Worm (Caenorhabditis elegans) whole organism, late embryonic: ENCODE results near the gene twk-44.

Experiments
- C08G9.2 ChIP-seq: sonication (generic microtip); optimal IDR thresholded peaks from 2 replicates; lab custom pipeline; 2016; ENCODE audit warnings: mild to moderate bottlenecking, missing genetic modification characterization, moderate library complexity, missing compliant biosample characterization
- F13H6.1 ChIP-seq: sonication (generic microtip); optimal IDR thresholded peaks from 2 replicates; lab custom pipeline; 2016; ENCODE audit warnings: missing genetic modification characterization, missing compliant biosample characterization
- K09A11.1 ChIP-seq: sonication (generic microtip); optimal IDR thresholded peaks from 2 replicates; lab custom pipeline; 2017; ENCODE audit warnings: antibody characterized with exemption, mild to moderate bottlenecking, missing genetic modification characterization, missing compliant biosample characterization; ENCODE audit not compliant: insufficient read depth
- ama-1 ChIP-seq: fragments of 150-350 bp; optimal IDR thresholded peaks from 2 replicates; lab custom pipeline; 2014
- ceh-19 ChIP-seq: fragments of 200-800 bp; sonication (Bioruptor generic); optimal IDR thresholded peaks from 2 replicates; lab custom pipeline; 2018; ENCODE audit warnings: mild to moderate bottlenecking, missing genetic modification characterization, missing compliant biosample characterization
- ceh-30 ChIP-seq: fragments of 150-350 bp; optimal IDR thresholded peaks from 2 replicates; lab custom pipeline; 2014; ENCODE audit warnings: missing biosample characterization, missing genetic modification characterization
- ceh-31 ChIP-seq: sonication (generic microtip); optimal IDR thresholded peaks from 2 replicates; lab custom pipeline; 2016; ENCODE audit warnings: missing genetic modification characterization, missing compliant biosample characterization
- ceh-34 ChIP-seq: sonication (generic microtip); optimal IDR thresholded peaks from 2 replicates; lab custom pipeline; 2016; ENCODE audit warnings: mild to moderate bottlenecking, missing genetic modification characterization, missing compliant biosample characterization
- ceh-48 ChIP-seq: sonication (generic microtip); optimal IDR thresholded peaks from 2 replicates; lab custom pipeline; 2016; ENCODE audit warnings: missing genetic modification characterization, inconsistent platforms, missing compliant biosample characterization
- ceh-6 ChIP-seq: fragments of 200-800 bp; sonication (Bioruptor generic); optimal IDR thresholded peaks from 2 replicates; lab custom pipeline; 2018; ENCODE audit warnings: mild to moderate bottlenecking, missing genetic modification characterization, missing compliant biosample characterization
- che-1 ChIP-seq: sonication (generic microtip); optimal IDR thresholded peaks from 2 replicates; lab custom pipeline; 2016; ENCODE audit warnings: mild to moderate bottlenecking, missing genetic modification characterization, missing compliant biosample characterization
- dve-1 ChIP-seq: sonication (generic microtip); optimal IDR thresholded peaks from 2 replicates; lab custom pipeline; 2017; ENCODE audit warnings: antibody characterized with exemption, mild to moderate bottlenecking, missing genetic modification characterization, missing compliant biosample characterization
- elt-2 ChIP-seq: sonication (generic microtip); optimal IDR thresholded peaks from 2 replicates; lab custom pipeline; 2016; ENCODE audit warnings: missing genetic modification reagents, missing genetic modification characterization, missing compliant biosample characterization
- elt-4 ChIP-seq: sonication (generic microtip); optimal IDR thresholded peaks from 2 replicates; lab custom pipeline; 2016; ENCODE audit warnings: missing genetic modification characterization, missing compliant biosample characterization
- eyg-1 ChIP-seq: sonication (generic microtip); optimal IDR thresholded peaks from 2 replicates; lab custom pipeline; 2016; ENCODE audit warnings: missing genotype, missing genetic modification characterization, missing compliant biosample characterization
- gmeb-2 ChIP-seq: sonication (generic microtip); optimal IDR thresholded peaks from 2 replicates; lab custom pipeline; 2016; ENCODE audit warnings: missing genetic modification characterization, inconsistent platforms, missing compliant biosample characterization
- hlh-13 ChIP-seq: fragments of 200-800 bp; sonication (Bioruptor generic); optimal IDR thresholded peaks from 2 replicates; lab custom pipeline; 2018; ENCODE audit warnings: mild to moderate bottlenecking, missing genetic modification characterization, missing compliant biosample characterization
- hlh-15 ChIP-seq: sonication (generic microtip); optimal IDR thresholded peaks from 2 replicates; lab custom pipeline; 2016; ENCODE audit warnings: missing genetic modification characterization, missing compliant biosample characterization
- hlh-30 ChIP-seq: sonication (generic microtip); optimal IDR thresholded peaks from 2 replicates; lab custom pipeline; 2017; ENCODE audit warnings: antibody characterized with exemption, missing genetic modification characterization, missing compliant biosample characterization; ENCODE audit not compliant: insufficient read depth
- lim-6 ChIP-seq: sonication (generic microtip); optimal IDR thresholded peaks from 2 replicates; lab custom pipeline; 2016; ENCODE audit warnings: missing genetic modification characterization, missing compliant biosample characterization
- madf-2 ChIP-seq: sonication (generic microtip); optimal IDR thresholded peaks from 2 replicates; lab custom pipeline; 2017; ENCODE audit warnings: missing genetic modification characterization, missing compliant biosample characterization
- mec-3 ChIP-seq: sonication (generic microtip); optimal IDR thresholded peaks from 2 replicates; lab custom pipeline; 2016; ENCODE audit warnings: borderline replicate concordance, missing genetic modification characterization, missing compliant biosample characterization
- nfya-1 ChIP-seq: sonication (generic microtip); optimal IDR thresholded peaks from 2 replicates; lab custom pipeline; 2017; ENCODE audit warnings: missing genetic modification characterization, mild to moderate bottlenecking, missing compliant biosample characterization, antibody characterized with exemption, moderate library complexity
- nhr-232 ChIP-seq: sonication (generic microtip); optimal IDR thresholded peaks from 2 replicates; lab custom pipeline; 2016; ENCODE audit warnings: missing genetic modification characterization, missing compliant biosample characterization
- npax-4 ChIP-seq: sonication (generic microtip); optimal IDR thresholded peaks from 2 replicates; lab custom pipeline; 2016; ENCODE audit warnings: missing genetic modification characterization, missing compliant biosample characterization
- pha-4 ChIP-seq: fragments of 150-350 bp; optimal IDR thresholded peaks from 2 replicates; lab custom pipeline; 2018; ENCODE audit warnings: missing biosample characterization, missing genetic modification reagents, missing genetic modification characterization
- rnt-1 ChIP-seq: sonication (generic microtip); optimal IDR thresholded peaks from 2 replicates; lab custom pipeline; 2016; ENCODE audit warnings: missing genetic modification characterization, missing compliant biosample characterization
- sdc-2 ChIP-seq: sonication (generic microtip); optimal IDR thresholded peaks from 2 replicates; lab custom pipeline; 2016; ENCODE audit warnings: missing genotype, missing genetic modification characterization, missing compliant biosample characterization
- sox-4 ChIP-seq: sonication (generic microtip); optimal IDR thresholded peaks from 2 replicates; lab custom pipeline; 2017; ENCODE audit warnings: mild to moderate bottlenecking, missing genetic modification characterization, inconsistent platforms, missing compliant biosample characterization
- tbx-2 ChIP-seq: sonication (generic microtip); optimal IDR thresholded peaks from 2 replicates; lab custom pipeline; 2016; ENCODE audit warnings: missing genetic modification characterization, missing compliant biosample characterization
- unc-3 ChIP-seq, 2 experiments: fragments of 200-800 bp in 1 of 2; sonication (Bioruptor generic) in 1 of 2; sonication (generic microtip) in 1 of 2; conservative IDR thresholded peaks in 1 of 2; optimal IDR thresholded peaks in 1 of 2; 2 replicates each; pipeline versions ENCODE4 v1.3.6 to Lab custom; 2016 to 2022; ENCODE audit warnings: missing compliant biosample characterization in 2 of 2, missing genetic modification characterization in 2 of 2, missing genetic modification reagents in 1 of 2
- unc-42 ChIP-seq: sonication (generic microtip); optimal IDR thresholded peaks from 2 replicates; lab custom pipeline; 2016; ENCODE audit warnings: missing genotype, missing genetic modification characterization, missing compliant biosample characterization
- unc-55 ChIP-seq: sonication (generic microtip); optimal IDR thresholded peaks from 2 replicates; lab custom pipeline; 2017; ENCODE audit warnings: missing biosample characterization, missing genetic modification reagents, missing genetic modification characterization
- ztf-16 ChIP-seq: sonication (generic microtip); optimal IDR thresholded peaks from 2 replicates; lab custom pipeline; 2017; ENCODE audit warnings: missing genetic modification characterization, missing compliant biosample characterization

twk-44 gene

ce11 chrX:11662557-11662956 is 35.6 kb upstream of the twk-44 start:
- TF ChIP-seq che-1 (peak; percentile 18), ceh-6 (GFP tag; lab: Kevin White, UChicago) (peak; percentile 47), elt-2 (peak; percentile 48), nfya-1 (no peak), tbx-2 (tag; lab: Kevin White, UChicago) (peak; percentile 10), ceh-30 (tag; lab: Kevin White, UChicago) (no peak), nhr-232 (tag; lab: Kevin White, UChicago) (peak; percentile 2), ceh-34 (tag; lab: Kevin White, UChicago) (peak; percentile 31), ceh-19 (GFP tag; lab: Kevin White, UChicago) (peak; percentile 4), ceh-31 (tag; lab: Kevin White, UChicago) (no peak)

- no peak for TF ChIP-seq dve-1 (tag; lab: Kevin White, UChicago)
- TF ChIP-seq ama-1 (lab: Kevin White, UChicago), result no peak
- TF ChIP-seq ceh-19 (GFP tag; lab: Kevin White, UChicago), result no peak
- no peak for TF ChIP-seq madf-2 (tag; lab: Kevin White, UChicago)
- TF ChIP-seq mec-3, result no peak
- TF ChIP-seq ztf-16 (tag; lab: Kevin White, UChicago), result no peak
- no peak for TF ChIP-seq elt-4 (tag; lab: Kevin White, UChicago)
- TF ChIP-seq unc-55, result no peak
- TF ChIP-seq sox-4 (tag; lab: Kevin White, UChicago), result no peak
- no peak for TF ChIP-seq rnt-1
- no peak for TF ChIP-seq eyg-1 (tag; lab: Kevin White, UChicago)
- TF ChIP-seq C08G9.2 (tag; lab: Kevin White, UChicago), result no peak
- TF ChIP-seq F13H6.1 (tag; lab: Kevin White, UChicago), result no peak
- no peak for TF ChIP-seq ceh-31 (tag; lab: Kevin White, UChicago)
- TF ChIP-seq unc-3 (GFP tag; conservative IDR thresholded peaks at IDR 0.05; lab: Robert Waterston, UW), result no peak
- TF ChIP-seq unc-3 (tag; optimal IDR thresholded peaks at IDR 0.05; lab: Kevin White, UChicago), result no peak
- TF ChIP-seq che-1, result no peak
- no peak for TF ChIP-seq pha-4 (tag; lab: Kevin White, UChicago)
- no peak for TF ChIP-seq gmeb-2 (tag; lab: Kevin White, UChicago)
Observed at ce11 chrX:11662069-11662468, 35.2 kb upstream of the twk-44 start.

ce11 chrX:11661625-11662024 is 34.7 kb upstream of the twk-44 start, which contains the start of gene sfxn-1.5:
Gene sfxn-1.5 (minus strand): TSS chrX:11661660.
- TF ChIP-seq dve-1 (tag; lab: Kevin White, UChicago), result no peak
- peak; percentile 97 for TF ChIP-seq elt-2
- TF ChIP-seq, all 69 proteins: peak for 1

ce11 chrX:11658331-11658730 is 31.4 kb upstream of the twk-44 start, which contains the start of gene T04F8.3:
Gene T04F8.3 (plus strand): TSS chrX:11658631.
- no peak for TF ChIP-seq K09A11.1 (tag; lab: Kevin White, UChicago)
- TF ChIP-seq npax-4 (tag; lab: Kevin White, UChicago), result no peak
- TF ChIP-seq, all 69 proteins: peak for 0

DNA sequence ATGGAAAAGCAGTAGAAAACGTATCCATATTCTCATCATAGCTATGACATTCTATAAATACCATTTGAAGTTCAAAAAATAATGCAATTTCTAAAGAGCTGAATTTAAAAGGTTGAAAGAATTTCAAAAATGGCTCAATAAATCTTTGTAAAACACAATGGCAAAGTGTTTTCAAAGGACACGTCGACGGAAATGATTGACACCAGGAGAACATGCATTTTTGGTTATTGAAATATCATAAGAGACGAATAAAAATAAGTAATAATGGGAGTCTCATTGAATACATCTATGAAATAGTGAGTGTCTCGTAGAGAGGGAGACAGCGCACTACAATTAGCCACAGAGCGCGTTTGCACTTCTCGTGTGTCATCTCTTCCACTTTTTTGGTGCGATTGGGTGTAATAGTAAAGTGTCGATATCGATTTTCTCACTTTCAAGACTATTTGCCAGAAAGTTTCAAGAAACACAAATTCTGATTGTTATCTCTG is 29.6 kb upstream of the twk-44 start, which contains the start of gene T04F8.2:
TSS of gene T04F8.2 (minus strand) at position 51 of the 488 bp plus-strand sequence.
- no peak for TF ChIP-seq lim-6
- TF ChIP-seq hlh-15, result no peak
- peak; percentile 57 for TF ChIP-seq ceh-31 (tag; lab: Kevin White, UChicago)
- TF ChIP-seq unc-42, result peak; percentile 17
- peak; percentile 32 for TF ChIP-seq sdc-2
- no peak for TF ChIP-seq hlh-13 (GFP tag; lab: Kevin White, UChicago)
- peak; percentile 14 for TF ChIP-seq hlh-30 (tag; lab: Kevin White, UChicago)
- TF ChIP-seq tbx-2 (tag; lab: Kevin White, UChicago), result peak; percentile 5
- TF ChIP-seq unc-55, result peak; percentile 33
- peak; percentile 32 for TF ChIP-seq ceh-48 (tag; lab: Kevin White, UChicago)
- peak; percentile 53 for TF ChIP-seq nfya-1
- TF ChIP-seq che-1, result no peak
